Fruit fly (Drosophila melanogaster) whole organism, wandering third instar larva: ENCODE results near the gene CG43731.
A peak's percentile ranks its signal among the peaks of the same experiment; 100 is the strongest.

Experiments
- Abd-B ChIP-seq: fragments of >200 bp; optimal IDR thresholded peaks from 2 replicates; lab custom pipeline; 2017; ENCODE audit warnings: missing biosample characterization, missing genetic modification characterization
- Hr78 ChIP-seq: fragments of >200 bp; optimal IDR thresholded peaks from 2 replicates; lab custom pipeline; 2017; ENCODE audit warnings: missing biosample characterization, missing genetic modification characterization
- N ChIP-seq: fragments of >200 bp; optimal IDR thresholded peaks from 2 replicates; lab custom pipeline; 2018; ENCODE audit warnings: missing biosample characterization, missing external identifiers, missing genetic modification characterization
- br ChIP-seq: fragments of 200-800 bp; sonication (Bioruptor generic); optimal IDR thresholded peaks from 2 replicates; lab custom pipeline; 2016; ENCODE audit warnings: missing biosample characterization, missing genetic modification characterization
- ey ChIP-seq: fragments of 200-800 bp; sonication (Bioruptor generic); optimal IDR thresholded peaks from 2 replicates; lab custom pipeline; 2016; ENCODE audit warnings: missing biosample characterization, missing genetic modification characterization
- pan ChIP-seq: fragments of >200 bp; optimal IDR thresholded peaks from 2 replicates; lab custom pipeline; 2017
- woc ChIP-seq: sonication (Bioruptor generic); optimal IDR thresholded peaks from 2 replicates; lab custom pipeline; 2016; ENCODE audit warnings: missing biosample characterization, mild to moderate bottlenecking, missing genetic modification characterization

- TF ChIP-seq Hr78 = no peak
- no peak for TF ChIP-seq pan (lab: Kevin White, UChicago)
- peak; percentile 33 for TF ChIP-seq woc (GFP tag; lab: Kevin White, UChicago)
- TF ChIP-seq Abd-B (GFP tag; lab: Kevin White, UChicago) = no peak
- no peak for TF ChIP-seq N (GFP tag; lab: Kevin White, UChicago)
- TF ChIP-seq ey (GFP tag; lab: Kevin White, UChicago) = no peak
- no peak for TF ChIP-seq br (GFP tag; lab: Kevin White, UChicago)
Observed at dm6 chr2L:19146047-19146446, 44.2 kb downstream of the CG43731 start.
